Worm (Caenorhabditis elegans) whole organism, L4 larva: Measurements from ENCODE around the gene C16A11.10.

Source experiments
- T26A8.4 ChIP-seq: fragments of 200-800 bp; sonication (Bioruptor generic); IDR thresholded peaks from 2 replicates; pipeline ENCODE4 v1.3.6; 2022; ENCODE audit warnings: missing genetic modification characterization, missing compliant biosample characterization
- fkh-10 ChIP-seq: fragments of 150-350 bp; optimal IDR thresholded peaks from 2 replicates; lab custom pipeline; 2014; ENCODE audit warnings: missing biosample characterization, missing genetic modification reagents, missing genetic modification characterization
- lin-13 ChIP-seq: fragments of 150-350 bp; optimal IDR thresholded peaks from 2 replicates; lab custom pipeline; 2014; ENCODE audit warnings: missing biosample characterization, missing genetic modification reagents, missing genetic modification characterization
- nhr-237 ChIP-seq: sonication (generic microtip); optimal IDR thresholded peaks from 2 replicates; lab custom pipeline; 2017; ENCODE audit warnings: missing biosample characterization, missing genetic modification characterization
- nhr-6 ChIP-seq: fragments of 150-350 bp; optimal IDR thresholded peaks from 2 replicates; lab custom pipeline; 2014; ENCODE audit warnings: missing biosample characterization, missing genetic modification characterization
- pqm-1 ChIP-seq: sonication (generic microtip); optimal IDR thresholded peaks from 2 replicates; lab custom pipeline; 2017; ENCODE audit warnings: missing biosample characterization, missing genetic modification characterization
- snpc-4 ChIP-seq: fragments of 150-350 bp; optimal IDR thresholded peaks from 2 replicates; lab custom pipeline; 2014; ENCODE audit warnings: missing biosample characterization, missing genetic modification characterization
- unc-62 ChIP-seq, 3 experiments: fragments of 150-350 bp in 1 of 3; sonication (generic microtip); optimal IDR thresholded peaks in 2 of 3; peaks in 1 of 3; 1 replicate in 1 of 3; 2 replicates in 2 of 3; lab custom pipeline; 2014 to 2017; ENCODE audit warnings: missing biosample characterization in 3 of 3, missing genetic modification characterization in 3 of 3, missing genetic modification reagents in 3 of 3, missing genotype in 1 of 3
- vab-7 ChIP-seq: fragments of 200-800 bp; sonication (Bioruptor generic); IDR thresholded peaks from 2 replicates; pipeline ENCODE4 v1.3.6; 2022; ENCODE audit warnings: missing genetic modification reagents, missing genetic modification characterization, missing compliant biosample characterization
- ztf-11 ChIP-seq: fragments of 150-350 bp; optimal IDR thresholded peaks from 2 replicates; lab custom pipeline; 2014; ENCODE audit warnings: missing biosample characterization, missing genetic modification characterization

DNA sequence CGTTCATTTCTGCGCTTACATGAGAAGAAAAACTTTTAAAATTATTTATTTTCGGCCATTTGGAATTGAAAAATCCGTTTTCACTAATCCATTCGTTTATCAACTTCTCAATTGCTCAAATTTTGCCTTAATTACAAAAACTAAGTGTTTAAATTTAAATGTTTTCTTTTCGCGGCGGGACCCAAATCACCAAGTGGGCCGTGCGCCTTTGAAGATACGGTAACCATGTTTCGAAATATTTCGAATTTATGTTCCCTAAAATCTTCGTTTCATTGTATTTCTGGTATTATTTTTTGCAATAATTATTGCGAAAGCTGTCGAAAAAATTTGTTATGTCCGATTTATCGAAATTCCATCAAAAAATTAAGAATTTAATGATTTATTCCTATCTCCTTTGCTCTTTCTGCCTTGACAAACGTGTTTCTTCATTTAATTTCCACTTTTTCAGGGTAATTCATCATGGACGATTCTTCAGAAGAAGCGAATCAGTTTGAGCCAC is 4.5 kb upstream of the C16A11.10 start, which contains the start of gene C16A11.4:
- TF ChIP-seq nhr-237 (tag; lab: Kevin White, UChicago) (no peak), pqm-1 (no peak), fkh-10 (GFP tag; lab: Kevin White, UChicago) (no peak), T26A8.4 (GFP tag; lab: Robert Waterston, UW) (no peak), lin-13 (GFP tag; lab: Kevin White, UChicago) (no peak), ztf-11 (tag; lab: Kevin White, UChicago) (no peak), snpc-4 (no peak), vab-7 (GFP tag; lab: Robert Waterston, UW) (no peak), nhr-6 (tag; lab: Kevin White, UChicago) (no peak), unc-62 (GFP tag; optimal IDR thresholded peaks at IDR 0.05 in 1 of 2; lab: Kevin White, UChicago) (no peak), unc-62 (tag; optimal IDR thresholded peaks at IDR 0.05; lab: Kevin White, UChicago) (no peak)
